Worm (Caenorhabditis elegans) whole organism, late embryonic: Measurements from ENCODE around the gene C14A11.9.

Experiments used
- C38D4.7 ChIP-seq: fragments of 200-800 bp; sonication (Bioruptor generic); optimal IDR thresholded peaks from 2 replicates; lab custom pipeline; 2018; ENCODE audit warnings: mild to moderate bottlenecking, missing genetic modification characterization, moderate library complexity, missing compliant biosample characterization
- K09A11.1 ChIP-seq: sonication (generic microtip); optimal IDR thresholded peaks from 2 replicates; lab custom pipeline; 2017; ENCODE audit warnings: antibody characterized with exemption, mild to moderate bottlenecking, missing genetic modification characterization, missing compliant biosample characterization; ENCODE audit not compliant: insufficient read depth
- ama-1 ChIP-seq: fragments of 150-350 bp; optimal IDR thresholded peaks from 2 replicates; lab custom pipeline; 2014
- ceh-18 ChIP-seq: sonication (generic microtip); optimal IDR thresholded peaks from 2 replicates; lab custom pipeline; 2016; ENCODE audit warnings: missing genetic modification characterization, missing compliant biosample characterization
- ceh-31 ChIP-seq: sonication (generic microtip); optimal IDR thresholded peaks from 2 replicates; lab custom pipeline; 2016; ENCODE audit warnings: missing genetic modification characterization, missing compliant biosample characterization
- dmd-4 ChIP-seq: sonication (generic microtip); optimal IDR thresholded peaks from 2 replicates; lab custom pipeline; 2016; ENCODE audit warnings: borderline replicate concordance, missing genetic modification characterization, missing compliant biosample characterization
- elt-2 ChIP-seq: sonication (generic microtip); optimal IDR thresholded peaks from 2 replicates; lab custom pipeline; 2016; ENCODE audit warnings: missing genetic modification reagents, missing genetic modification characterization, missing compliant biosample characterization
- fax-1 ChIP-seq: sonication (generic microtip); optimal IDR thresholded peaks from 2 replicates; lab custom pipeline; 2016; ENCODE audit warnings: missing genotype, missing genetic modification characterization, missing compliant biosample characterization
- gmeb-2 ChIP-seq: sonication (generic microtip); optimal IDR thresholded peaks from 2 replicates; lab custom pipeline; 2016; ENCODE audit warnings: missing genetic modification characterization, inconsistent platforms, missing compliant biosample characterization
- hlh-30 ChIP-seq: sonication (generic microtip); optimal IDR thresholded peaks from 2 replicates; lab custom pipeline; 2017; ENCODE audit warnings: antibody characterized with exemption, missing genetic modification characterization, missing compliant biosample characterization; ENCODE audit not compliant: insufficient read depth
- lin-11 ChIP-seq: fragments of 200-800 bp; sonication (Bioruptor generic); optimal IDR thresholded peaks from 2 replicates; lab custom pipeline; 2018; ENCODE audit warnings: mild to moderate bottlenecking, missing genetic modification characterization, missing compliant biosample characterization
- nhr-11 ChIP-seq: fragments of 150-350 bp; optimal IDR thresholded peaks from 2 replicates; lab custom pipeline; 2014; ENCODE audit warnings: missing biosample characterization, missing genetic modification characterization
- npax-4 ChIP-seq: sonication (generic microtip); optimal IDR thresholded peaks from 2 replicates; lab custom pipeline; 2016; ENCODE audit warnings: missing genetic modification characterization, missing compliant biosample characterization
- odd-2 ChIP-seq: sonication (generic microtip); optimal IDR thresholded peaks from 2 replicates; lab custom pipeline; 2017; ENCODE audit warnings: antibody characterized with exemption, mild to moderate bottlenecking, missing genetic modification characterization, missing compliant biosample characterization
- pag-3 ChIP-seq: sonication (generic microtip); optimal IDR thresholded peaks from 2 replicates; lab custom pipeline; 2016; ENCODE audit warnings: missing compliant biosample characterization, missing genetic modification characterization, borderline replicate concordance
- pha-4 ChIP-seq: fragments of 150-350 bp; optimal IDR thresholded peaks from 2 replicates; lab custom pipeline; 2018; ENCODE audit warnings: missing biosample characterization, missing genetic modification reagents, missing genetic modification characterization
- pqm-1 ChIP-seq: sonication (generic microtip); optimal IDR thresholded peaks from 2 replicates; lab custom pipeline; 2016; ENCODE audit warnings: missing genetic modification characterization, missing compliant biosample characterization
- ref-2 ChIP-seq: sonication (generic microtip); optimal IDR thresholded peaks from 2 replicates; lab custom pipeline; 2016; ENCODE audit warnings: missing genetic modification characterization, missing compliant biosample characterization
- syd-9 ChIP-seq: sonication (generic microtip); optimal IDR thresholded peaks from 2 replicates; lab custom pipeline; 2016; ENCODE audit warnings: mild to moderate bottlenecking, missing genetic modification characterization, moderate library complexity, missing compliant biosample characterization
- tbx-2 ChIP-seq: sonication (generic microtip); optimal IDR thresholded peaks from 2 replicates; lab custom pipeline; 2016; ENCODE audit warnings: missing genetic modification characterization, missing compliant biosample characterization
- unc-55 ChIP-seq: sonication (generic microtip); optimal IDR thresholded peaks from 2 replicates; lab custom pipeline; 2017; ENCODE audit warnings: missing biosample characterization, missing genetic modification reagents, missing genetic modification characterization
- unc-86 ChIP-seq: sonication (generic microtip); optimal IDR thresholded peaks from 2 replicates; lab custom pipeline; 2016; ENCODE audit warnings: missing genetic modification characterization, missing compliant biosample characterization
- ztf-16 ChIP-seq: sonication (generic microtip); optimal IDR thresholded peaks from 2 replicates; lab custom pipeline; 2017; ENCODE audit warnings: missing genetic modification characterization, missing compliant biosample characterization

Gene C14A11.9

DNA sequence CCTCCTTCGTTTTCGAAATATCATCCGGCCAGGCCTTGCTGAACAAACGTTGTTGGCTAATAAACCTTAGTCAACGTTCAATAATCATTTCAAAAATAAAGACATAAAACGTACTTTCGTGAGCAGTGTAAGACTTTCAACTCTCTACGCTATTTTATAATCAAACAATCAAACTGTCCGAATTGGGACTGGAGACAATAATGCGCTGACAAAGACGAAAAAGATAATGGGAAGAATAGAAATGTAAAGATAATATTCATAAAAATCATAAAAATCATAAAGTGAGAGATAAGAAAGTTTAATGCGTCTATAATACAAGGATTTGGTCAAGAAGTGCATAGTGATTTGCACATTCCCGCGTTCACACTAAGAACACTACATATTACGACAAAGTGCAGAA lies 32.3 kb upstream of the C14A11.9 start:
- TF ChIP-seq elt-2 (tag; lab: Kevin White, UChicago): peak; percentile 35
- TF ChIP-seq gmeb-2 (tag; lab: Kevin White, UChicago): no peak

DNA sequence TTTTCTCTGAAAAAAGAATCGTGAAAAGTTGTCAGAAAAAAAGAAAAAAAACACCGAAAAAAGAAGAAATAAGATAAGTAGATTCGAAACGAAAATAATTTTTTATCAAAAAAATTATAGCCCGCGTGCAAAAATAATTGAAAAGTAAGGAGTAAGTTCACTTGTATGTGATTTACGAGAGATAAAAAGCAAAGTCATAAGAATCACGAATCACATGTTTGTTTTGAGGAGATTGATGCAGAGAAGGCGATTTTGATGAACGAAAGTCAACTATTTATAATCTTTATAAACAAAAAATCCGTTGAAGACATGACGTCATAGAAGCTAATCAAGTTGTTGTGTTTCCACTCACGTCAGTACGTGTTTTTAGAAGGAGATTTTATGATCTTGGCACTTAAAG lies 30.9 kb upstream of the C14A11.9 start, which contains the start of gene Y71H10B.1:
TSS of gene Y71H10B.1 (minus strand) at position 6 of the 400 bp plus-strand sequence.
- TF ChIP-seq C38D4.7 (GFP tag; lab: Kevin White, UChicago) (no peak), tbx-2 (tag; lab: Kevin White, UChicago) (no peak)

DNA sequence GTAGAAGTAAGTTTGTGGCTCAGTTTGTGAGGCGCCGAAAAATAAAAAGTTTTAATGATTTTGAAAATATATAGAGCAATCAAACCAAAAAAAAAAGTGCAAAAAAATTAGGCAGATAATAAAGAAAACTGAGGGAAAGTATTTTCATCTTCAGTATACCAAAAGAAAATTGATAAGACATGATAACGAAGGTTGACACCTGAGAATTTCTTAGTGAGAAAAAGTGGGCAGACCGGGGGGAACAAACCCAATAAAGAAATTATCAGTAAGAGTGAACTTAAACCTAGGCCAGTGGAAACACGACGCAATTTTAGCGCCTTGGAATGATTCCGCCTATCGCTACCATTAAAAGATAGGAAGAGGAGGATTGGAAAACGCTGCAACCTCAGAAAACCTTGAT lies 29.2 kb upstream of the C14A11.9 start:
- TF ChIP-seq hlh-30 (no peak), pqm-1 (no peak), K09A11.1 (tag; lab: Kevin White, UChicago) (no peak)

DNA sequence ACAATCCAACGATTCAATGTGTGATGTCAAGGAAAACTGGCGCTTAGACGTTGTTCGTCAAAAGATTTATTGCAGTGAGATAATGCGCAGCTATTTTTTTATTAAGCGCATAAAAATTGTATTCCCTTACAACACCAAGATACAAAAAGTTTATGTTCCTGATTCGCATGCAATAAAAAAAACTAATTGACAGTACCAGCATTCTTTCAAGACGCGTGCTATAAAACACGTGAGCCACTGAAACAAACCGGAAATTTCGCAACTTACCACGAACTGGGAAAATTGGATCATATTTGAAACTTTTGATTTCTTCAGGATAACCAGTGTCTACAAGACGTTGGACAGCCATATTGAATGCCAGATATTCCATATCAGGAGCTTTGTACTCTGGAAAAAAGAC lies 28.0 kb upstream of the C14A11.9 start:
- no peak for TF ChIP-seq pqm-1
- TF ChIP-seq odd-2: no peak
- no peak for TF ChIP-seq pag-3 (tag; lab: Kevin White, UChicago)
- TF ChIP-seq nhr-11 (tag; lab: Kevin White, UChicago): no peak
- TF ChIP-seq ceh-18 (tag; lab: Kevin White, UChicago): no peak
- TF ChIP-seq unc-55: no peak
- TF ChIP-seq unc-86 (tag; lab: Kevin White, UChicago): no peak
- TF ChIP-seq ceh-31 (tag; lab: Kevin White, UChicago): no peak

DNA sequence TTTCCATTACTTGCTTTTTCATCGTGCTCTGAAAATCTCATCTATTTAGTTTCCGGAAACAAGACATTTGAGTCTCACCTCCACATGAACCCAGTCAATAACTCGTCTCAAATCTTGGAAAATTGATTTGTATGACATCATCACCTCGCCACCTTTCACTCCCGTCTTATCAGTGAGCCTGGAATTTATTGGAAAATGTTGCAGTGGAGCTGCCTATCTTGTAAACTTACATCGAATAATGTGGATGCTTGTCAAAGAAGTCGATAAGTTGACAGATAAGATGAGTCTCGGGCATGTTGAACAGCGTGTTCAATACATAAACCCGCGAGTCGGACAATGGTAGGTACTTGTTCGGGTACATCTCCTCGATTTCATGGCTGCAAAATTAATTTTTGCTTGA lies 27.3 kb upstream of the C14A11.9 start:
- TF ChIP-seq elt-2 (tag; lab: Kevin White, UChicago): peak; percentile 44
- TF ChIP-seq dmd-4 (tag; lab: Kevin White, UChicago): no peak
- no peak for TF ChIP-seq unc-55
- TF ChIP-seq syd-9 (tag; lab: Kevin White, UChicago): no peak

DNA sequence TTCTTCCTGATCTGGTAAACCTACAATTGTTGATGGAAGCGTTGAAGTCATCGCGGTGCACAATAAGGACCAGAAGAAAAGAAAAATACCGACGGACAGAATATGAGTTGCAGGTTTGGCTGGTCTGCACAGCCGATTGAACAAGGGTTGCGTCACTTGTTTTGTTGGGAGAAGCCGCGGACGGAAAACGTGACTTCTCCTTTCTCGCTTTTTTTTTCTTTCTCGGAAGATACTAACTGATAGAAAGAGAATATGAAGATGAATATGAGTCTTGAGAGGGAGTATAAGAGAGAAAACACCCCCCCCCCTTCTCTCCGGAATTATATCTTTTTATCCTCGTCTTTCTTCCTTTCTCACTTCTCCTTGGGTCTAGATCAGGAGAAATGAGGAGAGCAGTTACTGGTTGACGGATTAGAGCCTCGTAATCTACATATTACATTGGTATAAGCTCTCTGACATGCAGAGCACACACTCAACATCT lies 18.3 kb upstream of the C14A11.9 start, which contains the start of gene ssr-2:
TSS of gene ssr-2 (minus strand) at position 51 of the 481 bp plus-strand sequence.
- no peak for TF ChIP-seq unc-86 (tag; lab: Kevin White, UChicago)
- TF ChIP-seq pag-3 (tag; lab: Kevin White, UChicago): no peak
- TF ChIP-seq lin-11 (tag; lab: Kevin White, UChicago): no peak
- TF ChIP-seq, all 69 proteins: peak for 0

DNA sequence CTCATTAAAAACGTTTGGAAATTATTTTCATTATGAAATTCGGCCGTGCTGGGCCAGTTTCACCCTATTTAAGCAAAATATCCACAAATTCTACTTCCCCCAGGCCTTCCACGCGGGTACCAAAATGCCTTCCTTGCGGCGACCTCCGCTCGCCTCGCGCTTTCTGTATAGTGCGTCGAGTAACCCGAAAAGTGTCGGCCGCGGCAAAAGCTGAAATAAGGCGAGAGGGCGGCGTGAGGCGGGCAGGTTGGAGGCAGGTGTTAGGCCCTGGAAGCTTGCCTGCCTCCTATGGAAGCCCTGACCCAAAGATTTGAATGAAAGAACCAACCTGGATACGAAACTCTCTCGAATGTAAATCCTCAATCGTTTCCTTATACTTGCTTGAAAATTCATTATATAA lies 16.9 kb upstream of the C14A11.9 start:
- TF ChIP-seq C38D4.7 (GFP tag; lab: Kevin White, UChicago) (no peak), ref-2 (tag; lab: Kevin White, UChicago) (peak; percentile 6)

DNA sequence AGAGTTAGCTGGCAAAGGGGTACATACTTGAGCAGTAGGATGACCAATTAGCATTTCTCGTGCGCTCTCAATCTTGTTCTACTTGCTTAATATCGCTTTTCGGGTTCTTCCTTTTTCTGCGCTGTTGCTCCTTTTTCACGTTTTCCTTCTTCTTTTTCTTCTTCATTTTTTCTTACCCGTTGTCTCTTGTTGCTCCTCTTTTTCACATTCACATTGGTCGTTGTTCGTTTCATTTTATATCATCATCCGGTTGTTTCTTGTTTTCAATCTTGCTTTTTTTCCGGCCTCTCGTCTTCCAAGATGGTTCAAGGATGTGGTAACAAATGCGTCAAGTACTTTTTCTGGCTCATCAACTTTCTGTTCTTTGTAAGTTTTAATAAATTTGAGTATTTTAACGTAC lies 10.7 kb upstream of the C14A11.9 start, which contains the start of gene tsp-6:
TSS of gene tsp-6 (plus strand) at position 301 of the 400 bp plus-strand sequence.
- TF ChIP-seq fax-1: no peak
- TF ChIP-seq ama-1: no peak
- no peak for TF ChIP-seq tbx-2 (tag; lab: Kevin White, UChicago)
- no peak for TF ChIP-seq npax-4

DNA sequence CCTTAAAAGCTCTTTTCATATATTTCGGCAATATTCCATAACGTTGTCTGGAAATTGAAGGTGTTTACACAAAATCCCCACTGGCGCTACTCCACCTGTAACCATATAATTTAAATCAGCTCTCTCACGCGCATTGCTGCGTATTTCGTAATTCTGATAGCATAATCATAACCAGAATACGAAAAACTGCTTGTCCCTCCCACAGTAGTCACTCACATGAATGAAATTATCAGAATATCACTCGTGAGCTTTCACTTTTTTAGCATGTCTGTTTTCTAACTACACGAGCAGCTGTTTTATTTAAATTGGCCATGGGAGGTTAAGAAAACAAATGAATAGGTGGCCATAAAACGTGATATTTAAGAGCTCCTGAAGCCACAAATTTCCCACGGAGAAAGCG lies 10.3 kb upstream of the C14A11.9 start:
- no peak for TF ChIP-seq unc-55
- no peak for TF ChIP-seq gmeb-2 (tag; lab: Kevin White, UChicago)
- no peak for TF ChIP-seq ztf-16 (tag; lab: Kevin White, UChicago)
- no peak for TF ChIP-seq tbx-2 (tag; lab: Kevin White, UChicago)
- TF ChIP-seq pha-4 (tag; lab: Kevin White, UChicago): no peak
- TF ChIP-seq, all 69 proteins: peak for 0
